Worm (Caenorhabditis elegans) whole organism, L1 larva: ENCODE measurements around the gene lsd-1.

Experiments used
- fos-1 ChIP-seq: fragments of 150-350 bp; optimal IDR thresholded peaks from 2 replicates; lab custom pipeline; 2014; ENCODE audit warnings: missing biosample characterization, missing genetic modification characterization
- lir-3 ChIP-seq: sonication (generic microtip); optimal IDR thresholded peaks from 2 replicates; lab custom pipeline; 2016; ENCODE audit warnings: mild to moderate bottlenecking, missing genetic modification characterization, moderate library complexity, missing compliant biosample characterization; ENCODE audit not compliant: poor library complexity

DNA sequence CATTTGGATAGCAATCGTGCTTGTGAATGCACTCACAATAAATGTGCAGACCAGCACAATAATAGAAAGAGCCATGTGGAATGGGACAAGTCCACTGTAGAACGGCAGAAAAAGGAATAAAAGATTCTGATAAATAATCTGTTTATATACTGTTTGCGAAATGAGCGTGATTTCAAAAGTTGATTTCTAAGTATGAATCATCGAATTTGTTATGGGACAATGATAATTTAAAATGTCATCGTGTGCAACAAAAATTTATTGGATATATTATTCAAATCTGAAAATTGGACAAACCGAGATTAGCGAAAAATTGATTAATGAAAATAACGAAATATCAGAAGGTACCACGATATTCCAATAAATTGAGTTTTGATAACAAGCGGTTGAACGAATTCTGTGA, 9.8 kb upstream of the lsd-1 start, which contains the start of gene F55G7.5:
- no peak for TF ChIP-seq fos-1
- TF ChIP-seq lir-3: no peak
